Fruit fly (Drosophila melanogaster) whole organism, embryonic: ENCODE data around the gene CG31741.

Source experiments
- Bdp1 ChIP-seq: fragments of 200-800 bp; sonication (Bioruptor generic); optimal IDR thresholded peaks from 3 replicates; lab custom pipeline; 2016; ENCODE audit warnings: missing biosample characterization, missing genetic modification characterization
- CG10543 ChIP-seq: fragments of 200-800 bp; sonication (Bioruptor generic); optimal IDR thresholded peaks from 3 replicates; lab custom pipeline; 2017; ENCODE audit warnings: missing biosample characterization, mild to moderate bottlenecking, missing genetic modification characterization, moderate library complexity
- CG11093 ChIP-seq: fragments of 200-800 bp; sonication (Bioruptor generic); IDR thresholded peaks from 3 replicates; pipeline ENCODE4 v1.3.6; 2022; ENCODE audit warnings: missing biosample characterization, missing genetic modification characterization
- CG11247 ChIP-seq: fragments of 200-800 bp; sonication (Bioruptor generic); IDR thresholded peaks from 2 replicates; pipeline ENCODE4 v1.3.6; 2022; ENCODE audit warnings: missing biosample characterization, missing genetic modification characterization
- CG12236 ChIP-seq: fragments of 200-800 bp; sonication (Bioruptor generic); optimal IDR thresholded peaks from 2 replicates; lab custom pipeline; 2016; ENCODE audit warnings: missing biosample characterization, missing genetic modification characterization
- CG12299 ChIP-seq: fragments of 200-800 bp; sonication (Bioruptor generic); optimal IDR thresholded peaks from 2 replicates; lab custom pipeline; 2018; ENCODE audit warnings: missing biosample characterization, mild to moderate bottlenecking, missing genetic modification characterization
- CG1233 ChIP-seq: fragments of 200-800 bp; sonication (Bioruptor generic); optimal IDR thresholded peaks from 4 replicates; lab custom pipeline; 2018; ENCODE audit warnings: missing biosample characterization, mild to moderate bottlenecking, missing genetic modification characterization
- CG12769 ChIP-seq: fragments of 200-800 bp; sonication (Bioruptor generic); optimal IDR thresholded peaks from 2 replicates; lab custom pipeline; 2019; ENCODE audit warnings: missing biosample characterization, mild to moderate bottlenecking, missing genetic modification characterization, moderate library complexity
- CG13894 ChIP-seq: fragments of 200-800 bp; sonication (Bioruptor generic); optimal IDR thresholded peaks from 3 replicates; lab custom pipeline; 2018; ENCODE audit warnings: missing biosample characterization, mild to moderate bottlenecking, missing genetic modification characterization, moderate library complexity
- CG17328 ChIP-seq: fragments of 200-800 bp; sonication (Bioruptor generic); IDR thresholded peaks from 2 replicates; pipeline ENCODE4 v1.3.6; 2022; ENCODE audit warnings: missing biosample characterization, missing genetic modification characterization
- CG17912 ChIP-seq: fragments of 200-800 bp; sonication (Bioruptor generic); optimal IDR thresholded peaks from 2 replicates; lab custom pipeline; 2018; ENCODE audit warnings: missing biosample characterization, mild to moderate bottlenecking, missing genetic modification characterization
- CG1792 ChIP-seq: fragments of 200-800 bp; sonication (Bioruptor generic); optimal IDR thresholded peaks from 2 replicates; lab custom pipeline; 2016; ENCODE audit warnings: missing biosample characterization, missing genetic modification characterization
- CG18476 ChIP-seq: fragments of 200-800 bp; sonication (Bioruptor generic); optimal IDR thresholded peaks from 2 replicates; lab custom pipeline; 2016; ENCODE audit warnings: missing biosample characterization, mild to moderate bottlenecking, missing genetic modification characterization
- CG18764 ChIP-seq: fragments of 200-800 bp; sonication (Bioruptor generic); optimal IDR thresholded peaks from 3 replicates; lab custom pipeline; 2016; ENCODE audit warnings: missing biosample characterization, missing genetic modification characterization
- CG30403 ChIP-seq: fragments of 200-800 bp; sonication (Bioruptor generic); optimal IDR thresholded peaks from 3 replicates; lab custom pipeline; 2016; ENCODE audit warnings: missing biosample characterization, missing genetic modification characterization
- CG34224 ChIP-seq: fragments of 200-800 bp; sonication (Bioruptor generic); IDR thresholded peaks from 3 replicates; pipeline ENCODE4 v1.3.6; 2022; ENCODE audit warnings: missing biosample characterization, missing genetic modification characterization; ENCODE audit not compliant: partially characterized antibody
- CG34422 ChIP-seq: fragments of 200-800 bp; sonication (Bioruptor generic); IDR thresholded peaks from 3 replicates; pipeline ENCODE4 v1.3.6; 2022; ENCODE audit warnings: missing biosample characterization, missing genetic modification characterization
- CG4404 ChIP-seq: fragments of 200-800 bp; sonication (Bioruptor generic); IDR thresholded peaks from 2 replicates; pipeline ENCODE4 v1.3.6; 2022; ENCODE audit warnings: missing biosample characterization, missing genetic modification characterization
- CG4424 ChIP-seq: fragments of 200-800 bp; sonication (Bioruptor generic); optimal IDR thresholded peaks from 3 replicates; lab custom pipeline; 2016; ENCODE audit warnings: missing biosample characterization, missing genetic modification characterization
- CG5953 ChIP-seq: fragments of 200-800 bp; sonication (Bioruptor generic); IDR thresholded peaks from 2 replicates; pipeline ENCODE4 v1.3.6; 2022; ENCODE audit warnings: missing biosample characterization, missing genetic modification characterization
- CG6272 ChIP-seq: fragments of 200-800 bp; sonication (Bioruptor generic); IDR thresholded peaks from 2 replicates; pipeline ENCODE4 v1.3.6; 2022; ENCODE audit warnings: missing biosample characterization, missing genetic modification characterization
- CG8089 ChIP-seq: fragments of 200-800 bp; sonication (Bioruptor generic); optimal IDR thresholded peaks from 3 replicates; lab custom pipeline; 2016; ENCODE audit warnings: missing biosample characterization, missing genetic modification characterization
- CG8924 ChIP-seq: fragments of 200-800 bp; optimal IDR thresholded peaks from 3 replicates; lab custom pipeline; 2019; ENCODE audit warnings: missing biosample characterization, mild to moderate bottlenecking, missing genetic modification characterization, moderate library complexity
- CkIIα-i1 ChIP-seq: fragments of 200-800 bp; sonication (Bioruptor generic); IDR thresholded peaks from 2 replicates; pipeline ENCODE4 v1.3.6; 2022; ENCODE audit warnings: missing biosample characterization, missing genetic modification characterization
- Jarid2 ChIP-seq: fragments of 200-800 bp; sonication (Bioruptor generic); optimal IDR thresholded peaks from 3 replicates; lab custom pipeline; 2017; ENCODE audit warnings: mild to moderate bottlenecking, missing biosample characterization, missing genetic modification reagents, missing genetic modification characterization
- Lim3 ChIP-seq: fragments of 200-800 bp; sonication (Bioruptor generic); IDR thresholded peaks from 2 replicates; pipeline ENCODE4 v1.3.6; 2022; ENCODE audit warnings: missing biosample characterization, missing genetic modification characterization
- MTF-1 ChIP-seq: fragments of 200-800 bp; sonication (Bioruptor generic); optimal IDR thresholded peaks from 2 replicates; lab custom pipeline; 2018; ENCODE audit warnings: missing biosample characterization, mild to moderate bottlenecking, missing genetic modification characterization, borderline replicate concordance
- Oaz ChIP-seq: fragments of 200-800 bp; sonication (Bioruptor generic); IDR thresholded peaks from 2 replicates; pipeline ENCODE4 v1.3.6; 2022; ENCODE audit warnings: missing biosample characterization, missing genetic modification characterization
- Optix ChIP-seq: fragments of 200-800 bp; sonication (Bioruptor generic); IDR thresholded peaks from 3 replicates; pipeline ENCODE4 v1.3.6; 2022; ENCODE audit warnings: missing biosample characterization, missing genetic modification characterization
- Taf1 ChIP-seq: fragments of 200-800 bp; sonication (Bioruptor generic); IDR thresholded peaks from 2 replicates; pipeline ENCODE4 v1.3.6; 2022; ENCODE audit warnings: missing biosample characterization, missing genetic modification characterization
- caup ChIP-seq: fragments of 200-800 bp; sonication (Bioruptor generic); optimal IDR thresholded peaks from 3 replicates; lab custom pipeline; 2017; ENCODE audit warnings: missing biosample characterization, mild to moderate bottlenecking, missing genetic modification characterization, moderate library complexity; ENCODE audit not compliant: severe bottlenecking
- chif ChIP-seq, 2 experiments: fragments of 200-800 bp; sonication (Bioruptor generic); optimal IDR thresholded peaks; 3 replicates each; lab custom pipeline; 2016; ENCODE audit warnings: missing biosample characterization in 2 of 2, missing genetic modification characterization in 2 of 2
- da ChIP-seq: fragments of 200-800 bp; sonication (Bioruptor generic); optimal IDR thresholded peaks from 2 replicates; lab custom pipeline; 2016; ENCODE audit warnings: missing biosample characterization, missing genetic modification characterization
- danr ChIP-seq: fragments of 200-800 bp; sonication (Bioruptor generic); IDR thresholded peaks from 2 replicates; pipeline ENCODE4 v1.3.6; 2022; ENCODE audit warnings: missing biosample characterization, missing genetic modification characterization
- ewg ChIP-seq: fragments of 200-800 bp; sonication (Bioruptor generic); optimal IDR thresholded peaks from 3 replicates; lab custom pipeline; 2017; ENCODE audit warnings: mild to moderate bottlenecking, missing biosample characterization, missing genetic modification reagents, missing genetic modification characterization
- fd96Cb ChIP-seq: fragments of 200-800 bp; sonication (Bioruptor generic); optimal IDR thresholded peaks from 2 replicates; lab custom pipeline; 2018; ENCODE audit warnings: missing biosample characterization, mild to moderate bottlenecking, missing genetic modification characterization, moderate library complexity
- gro ChIP-seq: fragments of 200-800 bp; sonication (Bioruptor generic); optimal IDR thresholded peaks from 2 replicates; lab custom pipeline; 2016; ENCODE audit warnings: missing biosample characterization, missing genetic modification characterization
- h ChIP-seq: fragments of >200 bp; optimal IDR thresholded peaks from 2 replicates; lab custom pipeline; 2017
- jumu ChIP-seq: fragments of 200-800 bp; sonication (Bioruptor generic); optimal IDR thresholded peaks from 3 replicates; lab custom pipeline; 2016; ENCODE audit warnings: missing biosample characterization, missing genetic modification characterization
- p53 ChIP-seq: fragments of 200-800 bp; sonication (Bioruptor generic); optimal IDR thresholded peaks from 2 replicates; lab custom pipeline; 2016; ENCODE audit warnings: missing biosample characterization, missing genetic modification characterization
- psq ChIP-seq: fragments of 200-800 bp; sonication (Bioruptor generic); optimal IDR thresholded peaks from 2 replicates; lab custom pipeline; 2017; ENCODE audit warnings: missing biosample characterization, missing genetic modification characterization
- salm ChIP-seq: fragments of 200-800 bp; sonication (Bioruptor generic); optimal IDR thresholded peaks from 2 replicates; lab custom pipeline; 2018; ENCODE audit warnings: missing biosample characterization, mild to moderate bottlenecking, missing genetic modification characterization
- sc ChIP-seq, 3 experiments: fragments of >200 bp in 2 of 3; fragments of 200-800 bp in 1 of 3; sonication (Bioruptor generic) in 1 of 3; optimal IDR thresholded peaks; 2 replicates in 2 of 3; 3 replicates in 1 of 3; lab custom pipeline; 2017; ENCODE audit warnings: mild to moderate bottlenecking in 1 of 3, missing biosample characterization in 1 of 3, missing genetic modification characterization in 1 of 3, missing genetic modification reagents in 1 of 3
- schlank ChIP-seq: fragments of 200-800 bp; sonication (Bioruptor generic); optimal IDR thresholded peaks from 2 replicates; lab custom pipeline; 2018; ENCODE audit warnings: missing biosample characterization, mild to moderate bottlenecking, missing genetic modification characterization
- sisA ChIP-seq: fragments of 200-800 bp; sonication (Bioruptor generic); IDR thresholded peaks from 2 replicates; pipeline ENCODE4 v1.3.6; 2022; ENCODE audit warnings: missing biosample characterization, missing genetic modification characterization
- sna ChIP-seq: fragments of 200-800 bp; sonication (Bioruptor generic); IDR thresholded peaks from 2 replicates; pipeline ENCODE4 v1.3.6; 2022; ENCODE audit warnings: missing biosample characterization, missing genetic modification characterization; ENCODE audit not compliant: partially characterized antibody
- sug ChIP-seq: fragments of 200-800 bp; optimal IDR thresholded peaks from 2 replicates; lab custom pipeline; 2019; ENCODE audit warnings: missing biosample characterization, mild to moderate bottlenecking, missing genetic modification characterization, moderate library complexity
- ttk ChIP-seq: fragments of 200-800 bp; sonication (Bioruptor generic); IDR thresholded peaks from 2 replicates; pipeline ENCODE4 v2.1.2; 2022; ENCODE audit warnings: missing biosample characterization, missing genetic modification characterization
- tx ChIP-seq: fragments of 200-800 bp; sonication (Bioruptor generic); optimal IDR thresholded peaks from 2 replicates; lab custom pipeline; 2016; ENCODE audit warnings: missing biosample characterization, missing genetic modification characterization

Gene CG31741

dm6 chr2L:18121367-18122230, 37.5 kb downstream of the CG31741 start (continued):
- TF ChIP-seq jumu (GFP tag; lab: Kevin White, UChicago): peak; percentile 33
- TF ChIP-seq Lim3 (GFP tag; lab: Robert Waterston, UW): no peak
- TF ChIP-seq Jarid2 (GFP tag; lab: Kevin White, UChicago): no peak
- TF ChIP-seq CG11093 (GFP tag; lab: Robert Waterston, UW): no peak
- TF ChIP-seq CG8089 (GFP tag; lab: Kevin White, UChicago): no peak
- no peak for TF ChIP-seq Optix
- no peak for TF ChIP-seq CG10543 (GFP tag; lab: Kevin White, UChicago)
- TF ChIP-seq CG1233: peak; percentile 22
- TF ChIP-seq CG17912: no peak
- no peak for TF ChIP-seq CG8924 (tag; lab: Kevin White, UChicago)
- no peak for TF ChIP-seq sug
- no peak for TF ChIP-seq CG34422 (GFP tag; lab: Robert Waterston, UW)
- TF ChIP-seq CG12236 (GFP tag; lab: Kevin White, UChicago): no peak
- peak; percentile 43 for TF ChIP-seq CG30403 (GFP tag; lab: Kevin White, UChicago)
- TF ChIP-seq salm (tag; lab: Kevin White, UChicago): no peak
- TF ChIP-seq sc (optimal IDR thresholded peaks at IDR 0.05; lab: Kevin White, UChicago): no peak
- no peak for TF ChIP-seq sc (GFP tag; optimal IDR thresholded peaks at IDR 0.05; lab: Kevin White, UChicago)
- TF ChIP-seq CG6272 (GFP tag; lab: Robert Waterston, UW): no peak
- 0 out of 2 replicates have a peak, but pooled peaks have one; percentile 28 for TF ChIP-seq CG11247 (GFP tag; lab: Robert Waterston, UW)
- TF ChIP-seq gro (GFP tag; lab: Kevin White, UChicago): peak; percentile 15
- TF ChIP-seq ewg (GFP tag; lab: Kevin White, UChicago): peak; percentile 7
- no peak for TF ChIP-seq CG12299
- no peak for TF ChIP-seq CG5953 (GFP tag; lab: Robert Waterston, UW)
- no peak for TF ChIP-seq CkIIα-i1 (GFP tag; lab: Robert Waterston, UW)
- peak; percentile 16 for TF ChIP-seq MTF-1
- no peak for TF ChIP-seq p53 (GFP tag; lab: Kevin White, UChicago)
- no peak for TF ChIP-seq CG34224 (GFP tag; lab: Robert Waterston, UW)
- no peak for TF ChIP-seq sna (GFP tag; lab: Robert Waterston, UW)
- no peak for TF ChIP-seq Taf1 (GFP tag; lab: Robert Waterston, UW)
- TF ChIP-seq Bdp1 (GFP tag; lab: Kevin White, UChicago): no peak
- TF ChIP-seq schlank: no peak
- TF ChIP-seq caup (GFP tag; lab: Kevin White, UChicago): peak; percentile 22
- TF ChIP-seq CG13894 (tag; lab: Kevin White, UChicago): no peak
- peak; percentile 28 for TF ChIP-seq CG18476 (GFP tag; lab: Kevin White, UChicago)
- no peak for TF ChIP-seq da (GFP tag; lab: Kevin White, UChicago)
- 0 out of 2 replicates have a peak, but pooled peaks have one; percentile 18 for TF ChIP-seq danr (GFP tag; lab: Robert Waterston, UW)
- TF ChIP-seq fd96Cb (tag; lab: Kevin White, UChicago): peak; percentile 44
- peak; percentile 48; the same call in 1 of the 2 replicates for TF ChIP-seq CG17328 (GFP tag; lab: Robert Waterston, UW)
- peak; percentile 3 for TF ChIP-seq CG18764 (GFP tag; lab: Kevin White, UChicago)
- peak; percentile 25 for TF ChIP-seq CG4424 (GFP tag; lab: Kevin White, UChicago)
- TF ChIP-seq tx: peak; percentile 26
- peak; percentile 40 for TF ChIP-seq CG1792
- TF ChIP-seq sisA (GFP tag; lab: Robert Waterston, UW): peak; percentile 38; the same call in 1 of the 2 replicates
- peak; percentile 28 to 35 for TF ChIP-seq chif (GFP tag; optimal IDR thresholded peaks at IDR 0.05; lab: Kevin White, UChicago)
- no peak for TF ChIP-seq psq (GFP tag; lab: Kevin White, UChicago)
- peak; percentile 65 for TF ChIP-seq CG12769 (tag; lab: Kevin White, UChicago)
- TF ChIP-seq CG4404 (GFP tag; lab: Robert Waterston, UW): no peak
- TF ChIP-seq ttk: peak; percentile 48; the same call in 1 of the 2 replicates
- TF ChIP-seq Oaz (GFP tag; lab: Robert Waterston, UW): no peak
- TF ChIP-seq h (lab: Kevin White, UChicago): no peak
